Worm (Caenorhabditis elegans): Measurements from ENCODE around the gene rpb-6.
A peak's percentile ranks its signal among the peaks of the same experiment; 100 is the strongest.

rpb-6 gene

ce11 chrII:10612743-10613142 lies 33.6 kb downstream of the rpb-6 start, which contains the start of gene C14A4.12:
Gene C14A4.12 (plus strand): TSS chrII:10613043.
- TF ChIP-seq aha-1 (tag) (peak; percentile 54), T20F7.1 (GFP tag; optimal IDR thresholded peaks at IDR 0.05) (no peak), unc-62 (GFP tag; optimal IDR thresholded peaks at IDR 0.05 in 1 of 2) (no peak), unc-62 (tag; optimal IDR thresholded peaks at IDR 0.05) (no peak), lin-38 (GFP tag; IDR thresholded peaks at IDR 0.05) (no peak)

- TF ChIP-seq nhr-102 (tag; optimal IDR thresholded peaks at IDR 0.05): no peak
- TF ChIP-seq daf-8 (GFP tag; IDR thresholded peaks at IDR 0.05): no peak
- peak; percentile 48 for TF ChIP-seq aha-1 (tag)
- no peak for TF ChIP-seq gei-8 (GFP tag; optimal IDR thresholded peaks at IDR 0.05)
- no peak for TF ChIP-seq lin-38 (GFP tag; IDR thresholded peaks at IDR 0.05)
Observed at ce11 chrII:10618157-10618556, 39.0 kb downstream of the rpb-6 start, which contains the start of gene C14A4.13. Gene C14A4.13 (plus strand): TSS chrII:10618457.

ce11 chrII:10621965-10622364 lies 42.8 kb downstream of the rpb-6 start, which contains the start of gene cutl-9:
Gene cutl-9 (plus strand): TSS chrII:10622265.
- TF ChIP-seq ctbp-1 (GFP tag; IDR thresholded peaks at IDR 0.05) (no peak), nhr-28 (tag; optimal IDR thresholded peaks at IDR 0.05) (no peak), aha-1 (tag) (no peak), F44E2.7 (GFP tag; IDR thresholded peaks at IDR 0.05) (no peak), nhr-10 (tag; optimal IDR thresholded peaks at IDR 0.05) (no peak), T20F7.1 (GFP tag; optimal IDR thresholded peaks at IDR 0.05) (no peak)

ce11 chrII:10627086-10627485 lies 47.9 kb downstream of the rpb-6 start:
- TF ChIP-seq nhr-48 (tag; optimal IDR thresholded peaks at IDR 0.05): no peak
- peak; percentile 32 for TF ChIP-seq dve-1 (tag; optimal IDR thresholded peaks at IDR 0.05; ENCODE audit: insufficient read depth)
- TF ChIP-seq snpc-4 (tag; optimal IDR thresholded peaks at IDR 0.05): no peak
- peak; percentile 67 for TF ChIP-seq hlh-11 (tag; optimal IDR thresholded peaks at IDR 0.05)
- no peak for TF ChIP-seq lin-38 (GFP tag; IDR thresholded peaks at IDR 0.05)
- TF ChIP-seq T26A8.4 (GFP tag; IDR thresholded peaks at IDR 0.05): no peak
- TF ChIP-seq nhr-77 (tag; optimal IDR thresholded peaks at IDR 0.05): no peak
- no peak for TF ChIP-seq unc-62 (GFP tag; optimal IDR thresholded peaks at IDR 0.05 in 1 of 2)
- no peak for TF ChIP-seq unc-62 (tag; optimal IDR thresholded peaks at IDR 0.05)
- TF ChIP-seq zfp-3 (GFP tag; conservative IDR thresholded peaks at IDR 0.05): no peak
- TF ChIP-seq aha-1 (tag): peak; percentile 35
- peak; percentile 90 for TF ChIP-seq pqm-1 (tag; optimal IDR thresholded peaks at IDR 0.05)
- no peak for TF ChIP-seq nhr-6 (tag; optimal IDR thresholded peaks at IDR 0.05)
- no peak for TF ChIP-seq ctbp-1 (GFP tag; IDR thresholded peaks at IDR 0.05)
- no peak for TF ChIP-seq ZK337.2 (GFP tag; IDR thresholded peaks at IDR 0.05)
- TF ChIP-seq aly-2 (tag; optimal IDR thresholded peaks at IDR 0.05): no peak
- TF ChIP-seq Y5F2A.4 (GFP tag; optimal IDR thresholded peaks at IDR 0.05): no peak
- TF ChIP-seq saeg-2 (GFP tag; IDR thresholded peaks at IDR 0.05): no peak
- TF ChIP-seq ceh-44 (GFP tag; IDR thresholded peaks at IDR 0.05): no peak
- TF ChIP-seq nhr-28 (tag; optimal IDR thresholded peaks at IDR 0.05): peak; percentile 75
- TF ChIP-seq dmd-6 (GFP tag; IDR thresholded peaks at IDR 0.05): peak; percentile 64
- TF ChIP-seq cey-2 (tag; optimal IDR thresholded peaks at IDR 0.05; ENCODE audit: borderline replicate concordance, insufficient read depth): no peak
- TF ChIP-seq dpl-1 (GFP tag; optimal IDR thresholded peaks at IDR 0.05): no peak
- no peak for TF ChIP-seq nhr-42 (GFP tag; IDR thresholded peaks at IDR 0.05)
- no peak for TF ChIP-seq Y105C5A.15 (GFP tag; IDR thresholded peaks at IDR 0.05)
- TF ChIP-seq hlh-30 (tag; optimal IDR thresholded peaks at IDR 0.05; ENCODE audit: insufficient read depth): no peak
- no peak for TF ChIP-seq zag-1 (tag; optimal IDR thresholded peaks at IDR 0.05)
- no peak for TF ChIP-seq lin-29 (GFP tag; IDR thresholded peaks at IDR 0.05)
- no peak for TF ChIP-seq daf-16 (GFP tag; optimal IDR thresholded peaks at IDR 0.05)
- TF ChIP-seq daf-16 (tag; optimal IDR thresholded peaks at IDR 0.05): peak; percentile 53
